Worm (Caenorhabditis elegans) whole organism, late embryonic: ENCODE data around the gene ZK1127.12.

ENCODE experiments used
- C08G9.2 ChIP-seq: sonication (generic microtip); optimal IDR thresholded peaks from 2 replicates; lab custom pipeline; 2016; ENCODE audit warnings: mild to moderate bottlenecking, missing genetic modification characterization, moderate library complexity, missing compliant biosample characterization
- K09A11.1 ChIP-seq: sonication (generic microtip); optimal IDR thresholded peaks from 2 replicates; lab custom pipeline; 2017; ENCODE audit warnings: antibody characterized with exemption, mild to moderate bottlenecking, missing genetic modification characterization, missing compliant biosample characterization; ENCODE audit not compliant: insufficient read depth
- T23F11.4 ChIP-seq: fragments of 200-800 bp; sonication (Bioruptor generic); optimal IDR thresholded peaks from 2 replicates; lab custom pipeline; 2018; ENCODE audit warnings: mild to moderate bottlenecking, missing genetic modification characterization, missing compliant biosample characterization
- ceh-22 ChIP-seq: sonication (generic microtip); optimal IDR thresholded peaks from 2 replicates; lab custom pipeline; 2017; ENCODE audit warnings: missing biosample characterization, missing genetic modification characterization
- ceh-24 ChIP-seq: sonication (generic microtip); optimal IDR thresholded peaks from 2 replicates; lab custom pipeline; 2016; ENCODE audit warnings: mild to moderate bottlenecking, missing genetic modification characterization, missing compliant biosample characterization
- ceh-31 ChIP-seq: sonication (generic microtip); optimal IDR thresholded peaks from 2 replicates; lab custom pipeline; 2016; ENCODE audit warnings: missing genetic modification characterization, missing compliant biosample characterization
- ceh-48 ChIP-seq: sonication (generic microtip); optimal IDR thresholded peaks from 2 replicates; lab custom pipeline; 2016; ENCODE audit warnings: missing genetic modification characterization, inconsistent platforms, missing compliant biosample characterization
- ets-4 ChIP-seq: sonication (generic microtip); optimal IDR thresholded peaks from 2 replicates; lab custom pipeline; 2016; ENCODE audit warnings: missing genetic modification characterization, missing compliant biosample characterization
- fkh-10 ChIP-seq: fragments of 150-350 bp; optimal IDR thresholded peaks from 2 replicates; lab custom pipeline; 2014; ENCODE audit warnings: missing biosample characterization, missing genetic modification reagents, missing genetic modification characterization
- hlh-13 ChIP-seq: fragments of 200-800 bp; sonication (Bioruptor generic); optimal IDR thresholded peaks from 2 replicates; lab custom pipeline; 2018; ENCODE audit warnings: mild to moderate bottlenecking, missing genetic modification characterization, missing compliant biosample characterization
- hlh-8 ChIP-seq: sonication (generic microtip); optimal IDR thresholded peaks from 2 replicates; lab custom pipeline; 2016; ENCODE audit warnings: missing genotype, missing genetic modification characterization, missing compliant biosample characterization
- lin-11 ChIP-seq: fragments of 200-800 bp; sonication (Bioruptor generic); optimal IDR thresholded peaks from 2 replicates; lab custom pipeline; 2018; ENCODE audit warnings: mild to moderate bottlenecking, missing genetic modification characterization, missing compliant biosample characterization
- mec-3 ChIP-seq: sonication (generic microtip); optimal IDR thresholded peaks from 2 replicates; lab custom pipeline; 2016; ENCODE audit warnings: borderline replicate concordance, missing genetic modification characterization, missing compliant biosample characterization
- nfya-1 ChIP-seq: sonication (generic microtip); optimal IDR thresholded peaks from 2 replicates; lab custom pipeline; 2017; ENCODE audit warnings: missing genetic modification characterization, mild to moderate bottlenecking, missing compliant biosample characterization, antibody characterized with exemption, moderate library complexity
- npax-4 ChIP-seq: sonication (generic microtip); optimal IDR thresholded peaks from 2 replicates; lab custom pipeline; 2016; ENCODE audit warnings: missing genetic modification characterization, missing compliant biosample characterization
- pha-2 ChIP-seq: sonication (generic microtip); optimal IDR thresholded peaks from 2 replicates; lab custom pipeline; 2017; ENCODE audit warnings: mild to moderate bottlenecking, missing genetic modification characterization, missing compliant biosample characterization
- pqm-1 ChIP-seq: sonication (generic microtip); optimal IDR thresholded peaks from 2 replicates; lab custom pipeline; 2016; ENCODE audit warnings: missing genetic modification characterization, missing compliant biosample characterization
- tbx-2 ChIP-seq: sonication (generic microtip); optimal IDR thresholded peaks from 2 replicates; lab custom pipeline; 2016; ENCODE audit warnings: missing genetic modification characterization, missing compliant biosample characterization
- unc-42 ChIP-seq: sonication (generic microtip); optimal IDR thresholded peaks from 2 replicates; lab custom pipeline; 2016; ENCODE audit warnings: missing genotype, missing genetic modification characterization, missing compliant biosample characterization
- zip-5 ChIP-seq: sonication (generic microtip); optimal IDR thresholded peaks from 2 replicates; lab custom pipeline; 2016; ENCODE audit warnings: missing genetic modification characterization, missing compliant biosample characterization
- ztf-16 ChIP-seq: sonication (generic microtip); optimal IDR thresholded peaks from 2 replicates; lab custom pipeline; 2017; ENCODE audit warnings: missing genetic modification characterization, missing compliant biosample characterization

ZK1127.12 gene

ce11 chrII:7100838-7101237 is 49.0 kb downstream of the ZK1127.12 start, which contains the start of gene mmaa-1:
Gene mmaa-1 (minus strand): TSS chrII:7101165.
- no peak for TF ChIP-seq nfya-1 (tag; lab: Kevin White, UChicago)
- no peak for TF ChIP-seq unc-42 (tag; lab: Kevin White, UChicago)
- no peak for TF ChIP-seq pqm-1 (tag; lab: Kevin White, UChicago)
- no peak for TF ChIP-seq ets-4 (tag; lab: Kevin White, UChicago)
- TF ChIP-seq T23F11.4 (GFP tag; lab: Kevin White, UChicago), result no peak
- TF ChIP-seq npax-4 (tag; lab: Kevin White, UChicago), result no peak
- TF ChIP-seq pha-2 (tag; lab: Kevin White, UChicago), result no peak
- no peak for TF ChIP-seq fkh-10 (GFP tag; lab: Kevin White, UChicago)
- no peak for TF ChIP-seq ztf-16 (tag; lab: Kevin White, UChicago)
- TF ChIP-seq hlh-8 (tag; lab: Kevin White, UChicago), result no peak
- TF ChIP-seq ceh-31 (tag; lab: Kevin White, UChicago), result no peak
- TF ChIP-seq ceh-48 (tag; lab: Kevin White, UChicago), result no peak
- no peak for TF ChIP-seq hlh-13 (GFP tag; lab: Kevin White, UChicago)
- TF ChIP-seq C08G9.2 (tag; lab: Kevin White, UChicago), result no peak
- TF ChIP-seq lin-11 (tag; lab: Kevin White, UChicago), result no peak
- TF ChIP-seq zip-5 (tag; lab: Kevin White, UChicago), result no peak
- no peak for TF ChIP-seq K09A11.1 (tag; lab: Kevin White, UChicago)
- no peak for TF ChIP-seq ceh-24
- no peak for TF ChIP-seq mec-3 (tag; lab: Kevin White, UChicago)
- no peak for TF ChIP-seq tbx-2 (tag; lab: Kevin White, UChicago)

ce11 chrII:7102288-7102687 is 50.4 kb downstream of the ZK1127.12 start:
- TF ChIP-seq ceh-22 (tag; lab: Kevin White, UChicago) (no peak), C08G9.2 (tag; lab: Kevin White, UChicago) (no peak)
- TF ChIP-seq, all 69 proteins: peak for 0
